Worm (Caenorhabditis elegans): ENCODE measurements around the gene nas-31.

nas-31 gene

ce11 chrV:10925658-10926057 is 4.0 kb upstream of the nas-31 start:
- TF ChIP-seq rcor-1 (GFP tag; IDR thresholded peaks at IDR 0.05) (no peak), egl-44 (GFP tag; IDR thresholded peaks at IDR 0.05) (no peak), nhr-27 (tag; optimal IDR thresholded peaks at IDR 0.05) (no peak), cebp-1 (GFP tag; IDR thresholded peaks at IDR 0.05) (no peak), cebp-1 (tag; optimal IDR thresholded peaks at IDR 0.05) (no peak), snpc-1.3 (tag; optimal IDR thresholded peaks at IDR 0.05; ENCODE audit: insufficient read depth) (no peak), B0019.2 (GFP tag; conservative IDR thresholded peaks at IDR 0.05) (no peak), F55B11.4 (tag; optimal IDR thresholded peaks at IDR 0.05; ENCODE audit: borderline replicate concordance, insufficient read depth) (no peak), mel-28 (tag; optimal IDR thresholded peaks at IDR 0.05; ENCODE audit: borderline replicate concordance) (no peak), K11D2.4 (GFP tag; IDR thresholded peaks at IDR 0.05) (no peak), hsf-1 (GFP tag; IDR thresholded peaks at IDR 0.05) (no peak), chd-7 (tag; optimal IDR thresholded peaks at IDR 0.05) (no peak), C06A6.2 (GFP tag; conservative IDR thresholded peaks at IDR 0.05) (no peak), F49E8.2 (tag; optimal IDR thresholded peaks at IDR 0.05; ENCODE audit: insufficient read depth) (no peak), snpc-4 (GFP tag; optimal IDR thresholded peaks at IDR 0.05) (no peak), snpc-4 (tag; optimal IDR thresholded peaks at IDR 0.05) (no peak), let-526 (GFP tag; IDR thresholded peaks at IDR 0.05) (no peak), F37B4.10 (GFP tag; IDR thresholded peaks at IDR 0.05) (no peak), nhr-80 (tag; optimal IDR thresholded peaks at IDR 0.05) (no peak), attf-3 (GFP tag; conservative IDR thresholded peaks at IDR 0.05) (no peak), snpc-3.4 (tag; optimal IDR thresholded peaks at IDR 0.05) (no peak), rpc-1 (optimal IDR thresholded peaks at IDR 0.05) (no peak), rpc-1 (tag; optimal IDR thresholded peaks at IDR 0.05) (no peak)

- TF ChIP-seq Y53G8AR.9 (GFP tag; conservative IDR thresholded peaks at IDR 0.05) = no peak
- no peak for TF ChIP-seq athp-1 (tag; optimal IDR thresholded peaks at IDR 0.05)
- TF ChIP-seq ztf-28 (GFP tag; IDR thresholded peaks at IDR 0.05) = no peak
- no peak for TF ChIP-seq attf-5 (GFP tag; optimal IDR thresholded peaks at IDR 0.05)
- TF ChIP-seq ztf-26 (tag; optimal IDR thresholded peaks at IDR 0.05) = no peak
- TF ChIP-seq ceh-58 (GFP tag; IDR thresholded peaks at IDR 0.05) = no peak
- TF ChIP-seq mcd-1 (GFP tag; IDR thresholded peaks at IDR 0.05) = no peak
- no peak for TF ChIP-seq egl-44 (GFP tag; IDR thresholded peaks at IDR 0.05)
- no peak for TF ChIP-seq F57A8.1 (GFP tag; optimal IDR thresholded peaks at IDR 0.05)
- TF ChIP-seq attf-6 (GFP tag; IDR thresholded peaks at IDR 0.05) = no peak
- TF ChIP-seq dox-1 (GFP tag; IDR thresholded peaks at IDR 0.05) = no peak
- TF ChIP-seq hmg-20 (GFP tag; IDR thresholded peaks at IDR 0.05) = no peak
Observed at ce11 chrV:10924731-10925130, 3.1 kb upstream of the nas-31 start, which contains the start of gene F58B4.6. Gene F58B4.6 (plus strand): TSS chrV:10925031.

ce11 chrV:10923229-10923628 is 1.6 kb upstream of the nas-31 start, which contains the start of gene F58B4.7:
Gene F58B4.7 (minus strand): TSS chrV:10923329.
- TF ChIP-seq efl-1 (GFP tag; optimal IDR thresholded peaks at IDR 0.05) (no peak), ceh-100 (GFP tag; IDR thresholded peaks at IDR 0.05) (no peak), ceh-27 (GFP tag; optimal IDR thresholded peaks at IDR 0.05) (no peak), madf-8 (GFP tag; conservative IDR thresholded peaks at IDR 0.05) (no peak), mes-4 (tag; optimal IDR thresholded peaks at IDR 0.05) (no peak), cebp-1 (GFP tag; IDR thresholded peaks at IDR 0.05) (no peak), cebp-1 (tag; optimal IDR thresholded peaks at IDR 0.05) (no peak), lin-35 (GFP tag; optimal IDR thresholded peaks at IDR 0.05) (no peak), ztf-6 (GFP tag; IDR thresholded peaks at IDR 0.05) (no peak), repo-1 (tag; optimal IDR thresholded peaks at IDR 0.05) (no peak)

Data from whole organism, young adult.